Worm (Caenorhabditis elegans): Measurements from ENCODE around the gene glb-28.

The glb-28 gene

ce11 chrX:15327238-15327637 lies 10.2 kb upstream of the glb-28 start (continued):
- no peak for TF ChIP-seq unc-62 (GFP tag; optimal IDR thresholded peaks at IDR 0.05)
- TF ChIP-seq nhr-85 (tag): peak; percentile 99
- TF ChIP-seq mab-9 (GFP tag; IDR thresholded peaks at IDR 0.05): no peak
- no peak for TF ChIP-seq zip-4 (GFP tag; optimal IDR thresholded peaks at IDR 0.05)
- TF ChIP-seq ceh-63 (GFP tag; optimal IDR thresholded peaks at IDR 0.05): no peak
- peak; percentile 32 for TF ChIP-seq nhr-90 (tag; optimal IDR thresholded peaks at IDR 0.05; ENCODE audit: poor library complexity)
- no peak for TF ChIP-seq snpc-4 (tag; optimal IDR thresholded peaks at IDR 0.05)
- no peak for TF ChIP-seq unc-86 (tag; optimal IDR thresholded peaks at IDR 0.05)
- TF ChIP-seq hlh-4 (tag; optimal IDR thresholded peaks at IDR 0.05): no peak
- no peak for TF ChIP-seq fkh-4 (tag; optimal IDR thresholded peaks at IDR 0.05; ENCODE audit: borderline replicate concordance)
- TF ChIP-seq hlh-17 (GFP tag; optimal IDR thresholded peaks at IDR 0.05; ENCODE audit: borderline replicate concordance): no peak
- TF ChIP-seq zag-1 (tag; optimal IDR thresholded peaks at IDR 0.05): no peak
- no peak for TF ChIP-seq egl-27 (tag; optimal IDR thresholded peaks at IDR 0.05)
- no peak for TF ChIP-seq elt-2 (tag; optimal IDR thresholded peaks at IDR 0.05)
- peak; percentile 2 to 43 for TF ChIP-seq lsy-2 (tag; optimal IDR thresholded peaks at IDR 0.05)
- peak; percentile 25; the same call in 1 of the 2 replicates for TF ChIP-seq grh-1 (GFP tag; IDR thresholded peaks at IDR 0.05)
- no peak for TF ChIP-seq pax-3 (tag; optimal IDR thresholded peaks at IDR 0.05)
- TF ChIP-seq alr-1 (tag; optimal IDR thresholded peaks at IDR 0.05; ENCODE audit: borderline replicate concordance): no peak
- no peak for TF ChIP-seq swsn-7 (tag; optimal IDR thresholded peaks at IDR 0.05)
- TF ChIP-seq nhr-12 (tag; optimal IDR thresholded peaks at IDR 0.05): no peak
- peak in 1 of 2 experiments; percentile 15 for TF ChIP-seq lin-35 (GFP tag; optimal IDR thresholded peaks at IDR 0.05)
- TF ChIP-seq rnt-1 (tag; optimal IDR thresholded peaks at IDR 0.05): peak; percentile 21
- no peak for TF ChIP-seq nhr-11 (tag; optimal IDR thresholded peaks at IDR 0.05)
- TF ChIP-seq unc-30 (tag; optimal IDR thresholded peaks at IDR 0.05): no peak
- no peak for TF ChIP-seq isw-1 (GFP tag; IDR thresholded peaks at IDR 0.05)
- TF ChIP-seq skn-1 (tag; optimal IDR thresholded peaks at IDR 0.05): no peak
- TF ChIP-seq nhr-76 (tag; optimal IDR thresholded peaks at IDR 0.05): no peak
- peak; percentile 51 for TF ChIP-seq irx-1 (tag; optimal IDR thresholded peaks at IDR 0.05)
- no peak for TF ChIP-seq mdl-1 (tag; optimal IDR thresholded peaks at IDR 0.05)
- no peak for TF ChIP-seq aly-2 (tag; optimal IDR thresholded peaks at IDR 0.05)
- no peak for TF ChIP-seq pqm-1 (tag; optimal IDR thresholded peaks at IDR 0.05)
- no peak for TF ChIP-seq fkh-10 (GFP tag; optimal IDR thresholded peaks at IDR 0.05)
- TF ChIP-seq Y116A8C.19 (tag; optimal IDR thresholded peaks at IDR 0.05; ENCODE audit: borderline replicate concordance): no peak
- no peak for TF ChIP-seq tlp-1 (tag; optimal IDR thresholded peaks at IDR 0.05)
- no peak for TF ChIP-seq nhr-77 (tag; optimal IDR thresholded peaks at IDR 0.05)
- no peak for TF ChIP-seq vab-15 (tag; optimal IDR thresholded peaks at IDR 0.05)
- no peak for TF ChIP-seq pag-3 (tag; optimal IDR thresholded peaks at IDR 0.05; ENCODE audit: borderline replicate concordance, insufficient read depth)
- no peak for TF ChIP-seq ztf-4 (tag; optimal IDR thresholded peaks at IDR 0.05)
- TF ChIP-seq fos-1 (tag; optimal IDR thresholded peaks at IDR 0.05): no peak

ce11 chrX:15325709-15326108 lies 8.7 kb upstream of the glb-28 start, which contains the start of gene Y15E3A.3:
Gene Y15E3A.3 (minus strand): TSS chrX:15325809.
- TF ChIP-seq lsy-2 (tag; optimal IDR thresholded peaks at IDR 0.05) (no peak), lin-39 (tag; optimal IDR thresholded peaks at IDR 0.05) (no peak), ceh-82 (tag; optimal IDR thresholded peaks at IDR 0.05) (no peak), sox-4 (tag; optimal IDR thresholded peaks at IDR 0.05) (no peak), nhr-47 (tag; optimal IDR thresholded peaks at IDR 0.05) (no peak), lin-15B (tag; optimal IDR thresholded peaks at IDR 0.05) (no peak)
